Worm (Caenorhabditis elegans): ENCODE measurements around the gene K01D12.5.

ce11 chrV:12433717-12434116, 36.1 kb downstream of the K01D12.5 start, which contains the start of gene srh-25:
- TF ChIP-seq him-1 (tag; optimal IDR thresholded peaks at IDR 0.05) = no peak
- no peak for TF ChIP-seq dao-5 (tag; optimal IDR thresholded peaks at IDR 0.05)

Data from whole organism, L4/young adult.